Fruit fly (Drosophila melanogaster) whole organism, embryonic: Measurements from ENCODE around the gene Gr85a.

Experiments used
- B-H1 ChIP-seq: fragments of 200-800 bp; sonication (Bioruptor generic); IDR thresholded peaks from 3 replicates; pipeline ENCODE4 v1.3.6; 2022; ENCODE audit warnings: missing biosample characterization, missing genetic modification characterization
- B-H2 ChIP-seq: fragments of 200-800 bp; sonication (Bioruptor generic); optimal IDR thresholded peaks from 2 replicates; lab custom pipeline; 2018; ENCODE audit warnings: missing biosample characterization, mild to moderate bottlenecking, missing genetic modification characterization
- CG10267 ChIP-seq: fragments of 200-800 bp; sonication (Bioruptor generic); optimal IDR thresholded peaks from 2 replicates; lab custom pipeline; 2018; ENCODE audit warnings: missing biosample characterization, mild to moderate bottlenecking, missing genetic modification characterization, moderate library complexity
- CG10654 ChIP-seq: fragments of 200-800 bp; sonication (Bioruptor generic); optimal IDR thresholded peaks from 2 replicates; lab custom pipeline; 2016; ENCODE audit warnings: missing biosample characterization, missing genetic modification characterization
- CG11398 ChIP-seq: fragments of 200-800 bp; sonication (Bioruptor generic); optimal IDR thresholded peaks from 2 replicates; lab custom pipeline; 2016; ENCODE audit warnings: missing biosample characterization, missing genetic modification characterization
- CG13123 ChIP-seq: fragments of 200-800 bp; sonication (Bioruptor generic); optimal IDR thresholded peaks from 2 replicates; lab custom pipeline; 2016; ENCODE audit warnings: missing biosample characterization, missing genetic modification characterization
- CG15269 ChIP-seq: fragments of 200-800 bp; sonication (Bioruptor generic); optimal IDR thresholded peaks from 2 replicates; lab custom pipeline; 2018; ENCODE audit warnings: missing biosample characterization, mild to moderate bottlenecking, missing genetic modification characterization, moderate library complexity
- CG15479 ChIP-seq: fragments of 200-800 bp; sonication (Bioruptor generic); optimal IDR thresholded peaks from 3 replicates; lab custom pipeline; 2019; ENCODE audit warnings: missing biosample characterization, mild to moderate bottlenecking, missing genetic modification characterization, moderate library complexity
- CG15601 ChIP-seq: fragments of 200-800 bp; sonication (Bioruptor generic); optimal IDR thresholded peaks from 3 replicates; lab custom pipeline; 2019; ENCODE audit warnings: missing biosample characterization, mild to moderate bottlenecking, missing genetic modification characterization, moderate library complexity
- CG17568 ChIP-seq: fragments of 200-800 bp; sonication (Bioruptor generic); optimal IDR thresholded peaks from 2 replicates; lab custom pipeline; 2018; ENCODE audit warnings: missing biosample characterization, mild to moderate bottlenecking, missing genetic modification characterization, moderate library complexity
- CG3065 ChIP-seq: fragments of 200-800 bp; sonication (Bioruptor generic); optimal IDR thresholded peaks from 2 replicates; lab custom pipeline; 2016; ENCODE audit warnings: missing biosample characterization, missing genetic modification characterization
- CG31224 ChIP-seq: fragments of 200-800 bp; sonication (Bioruptor generic); IDR thresholded peaks from 2 replicates; pipeline ENCODE4 v1.3.6; 2022; ENCODE audit warnings: missing biosample characterization, missing genetic modification characterization
- CG31441 ChIP-seq: fragments of 200-800 bp; sonication (Bioruptor generic); IDR thresholded peaks from 2 replicates; pipeline ENCODE4 v1.3.6; 2022; ENCODE audit warnings: missing biosample characterization, missing genetic modification characterization
- CG32532 ChIP-seq: fragments of 200-800 bp; sonication (Bioruptor generic); IDR thresholded peaks from 2 replicates; pipeline ENCODE4 v1.3.6; 2022; ENCODE audit warnings: missing biosample characterization, missing genetic modification characterization
- CG6654 ChIP-seq: fragments of 200-800 bp; sonication (Bioruptor generic); optimal IDR thresholded peaks from 2 replicates; lab custom pipeline; 2017; ENCODE audit warnings: missing biosample characterization, mild to moderate bottlenecking, missing genetic modification characterization
- CG7928 ChIP-seq: fragments of 200-800 bp; sonication (Bioruptor generic); optimal IDR thresholded peaks from 2 replicates; lab custom pipeline; 2017; ENCODE audit warnings: missing biosample characterization, mild to moderate bottlenecking, missing genetic modification characterization
- CG9727 ChIP-seq: fragments of 200-800 bp; sonication (Bioruptor generic); optimal IDR thresholded peaks from 3 replicates; lab custom pipeline; 2017; ENCODE audit warnings: missing biosample characterization, mild to moderate bottlenecking, missing genetic modification characterization
- CG9817 ChIP-seq: fragments of 200-800 bp; sonication (Bioruptor generic); optimal IDR thresholded peaks from 2 replicates; lab custom pipeline; 2018; ENCODE audit warnings: missing biosample characterization, mild to moderate bottlenecking, missing genetic modification characterization, moderate library complexity
- D19A ChIP-seq: fragments of 200-800 bp; optimal IDR thresholded peaks from 3 replicates; lab custom pipeline; 2019; ENCODE audit warnings: missing biosample characterization, mild to moderate bottlenecking, missing genetic modification characterization, moderate library complexity
- D19B ChIP-seq: fragments of 200-800 bp; sonication (Bioruptor generic); optimal IDR thresholded peaks from 2 replicates; lab custom pipeline; 2017; ENCODE audit warnings: missing biosample characterization, mild to moderate bottlenecking, missing genetic modification characterization
- Deaf1 ChIP-seq: fragments of 200-800 bp; optimal IDR thresholded peaks from 3 replicates; lab custom pipeline; 2019; ENCODE audit warnings: missing biosample characterization, mild to moderate bottlenecking, missing genetic modification characterization, moderate library complexity
- ERR ChIP-seq: fragments of 200-800 bp; sonication (Bioruptor generic); optimal IDR thresholded peaks from 2 replicates; lab custom pipeline; 2016; ENCODE audit warnings: missing biosample characterization, missing genetic modification characterization
- Fer2 ChIP-seq: fragments of 200-800 bp; sonication (Bioruptor generic); optimal IDR thresholded peaks from 2 replicates; lab custom pipeline; 2018; ENCODE audit warnings: missing biosample characterization, mild to moderate bottlenecking, missing genetic modification characterization, moderate library complexity
- MESR4 ChIP-seq: fragments of 200-800 bp; sonication (Bioruptor generic); optimal IDR thresholded peaks from 2 replicates; lab custom pipeline; 2018; ENCODE audit warnings: missing biosample characterization, mild to moderate bottlenecking, missing genetic modification characterization, moderate library complexity
- MTF-1 ChIP-seq: fragments of 200-800 bp; sonication (Bioruptor generic); optimal IDR thresholded peaks from 2 replicates; lab custom pipeline; 2018; ENCODE audit warnings: missing biosample characterization, mild to moderate bottlenecking, missing genetic modification characterization, borderline replicate concordance
- Rfx ChIP-seq: fragments of 200-800 bp; sonication (Bioruptor generic); IDR thresholded peaks from 2 replicates; pipeline ENCODE4 v1.3.6; 2022; ENCODE audit warnings: missing biosample characterization, missing genetic modification characterization
- Sry-δ ChIP-seq: fragments of 200-800 bp; sonication (Bioruptor generic); optimal IDR thresholded peaks from 2 replicates; lab custom pipeline; 2016; ENCODE audit warnings: missing biosample characterization, missing genetic modification characterization
- Stat92E ChIP-seq, 3 experiments: fragments of >200 bp in 2 of 3; fragments of 200-800 bp in 1 of 3; sonication (Bioruptor generic) in 1 of 3; optimal IDR thresholded peaks; 2 replicates each; lab custom pipeline; 2017 to 2019; ENCODE audit warnings: missing biosample characterization in 3 of 3, missing genetic modification characterization in 3 of 3, mild to moderate bottlenecking in 1 of 3, moderate library complexity in 1 of 3
- Xbp1 ChIP-seq: fragments of 200-800 bp; sonication (Bioruptor generic); optimal IDR thresholded peaks from 3 replicates; lab custom pipeline; 2016; ENCODE audit warnings: missing biosample characterization, mild to moderate bottlenecking, missing genetic modification characterization
- Xrp1 ChIP-seq: fragments of 200-800 bp; sonication (Bioruptor generic); IDR thresholded peaks from 2 replicates; pipeline ENCODE4 v1.3.6; 2022; ENCODE audit warnings: missing biosample characterization, missing genetic modification characterization
- ara ChIP-seq: fragments of 200-800 bp; sonication (Bioruptor generic); IDR thresholded peaks from 2 replicates; pipeline ENCODE4 v1.3.6; 2022; ENCODE audit warnings: missing biosample characterization, missing genetic modification characterization
- caup ChIP-seq: fragments of 200-800 bp; sonication (Bioruptor generic); optimal IDR thresholded peaks from 3 replicates; lab custom pipeline; 2017; ENCODE audit warnings: missing biosample characterization, mild to moderate bottlenecking, missing genetic modification characterization, moderate library complexity; ENCODE audit not compliant: severe bottlenecking
- crp ChIP-seq, 2 experiments: fragments of 200-800 bp; sonication (Bioruptor generic); optimal IDR thresholded peaks; 2 replicates in 1 of 2; 3 replicates in 1 of 2; lab custom pipeline; 2017; ENCODE audit warnings: missing biosample characterization in 2 of 2, missing genetic modification characterization in 2 of 2, mild to moderate bottlenecking in 1 of 2, moderate library complexity in 1 of 2
- cwo ChIP-seq: fragments of 200-800 bp; sonication (Bioruptor generic); optimal IDR thresholded peaks from 3 replicates; lab custom pipeline; 2017; ENCODE audit warnings: missing biosample characterization, missing genetic modification characterization, mild to moderate bottlenecking, moderate library complexity, missing genetic modification reagents
- da ChIP-seq: fragments of 200-800 bp; sonication (Bioruptor generic); optimal IDR thresholded peaks from 2 replicates; lab custom pipeline; 2016; ENCODE audit warnings: missing biosample characterization, missing genetic modification characterization
- danr ChIP-seq: fragments of 200-800 bp; sonication (Bioruptor generic); IDR thresholded peaks from 2 replicates; pipeline ENCODE4 v1.3.6; 2022; ENCODE audit warnings: missing biosample characterization, missing genetic modification characterization
- eve ChIP-seq, 2 experiments: fragments of >200 bp; optimal IDR thresholded peaks; 2 replicates each; lab custom pipeline; 2017; ENCODE audit warnings: missing biosample characterization in 2 of 2, missing genetic modification characterization in 2 of 2
- fu2 ChIP-seq: fragments of 200-800 bp; sonication (Bioruptor generic); optimal IDR thresholded peaks from 2 replicates; lab custom pipeline; 2016; ENCODE audit warnings: missing biosample characterization, missing genetic modification characterization
- gce ChIP-seq: fragments of 200-800 bp; sonication (Bioruptor generic); IDR thresholded peaks from 3 replicates; pipeline ENCODE4 v1.3.6; 2022; ENCODE audit warnings: missing biosample characterization, missing genetic modification characterization
- gcm ChIP-seq: fragments of 200-800 bp; sonication (Bioruptor generic); optimal IDR thresholded peaks from 2 replicates; lab custom pipeline; 2019; ENCODE audit warnings: missing biosample characterization, mild to moderate bottlenecking, missing genetic modification characterization, moderate library complexity
- grn ChIP-seq: fragments of 200-800 bp; sonication (Bioruptor generic); optimal IDR thresholded peaks from 3 replicates; lab custom pipeline; 2017; ENCODE audit warnings: missing biosample characterization, missing genetic modification characterization
- jigr1 ChIP-seq: fragments of 200-800 bp; sonication (Bioruptor generic); IDR thresholded peaks from 3 replicates; pipeline ENCODE4 v1.3.6; 2022; ENCODE audit warnings: missing biosample characterization, missing genetic modification characterization
- jumu ChIP-seq: fragments of 200-800 bp; sonication (Bioruptor generic); optimal IDR thresholded peaks from 3 replicates; lab custom pipeline; 2016; ENCODE audit warnings: missing biosample characterization, missing genetic modification characterization
- ken ChIP-seq: fragments of 200-800 bp; sonication (Bioruptor generic); IDR thresholded peaks from 3 replicates; pipeline ENCODE4 v1.3.6; 2022; ENCODE audit warnings: missing biosample characterization, missing genetic modification characterization
- lilli ChIP-seq: fragments of 200-800 bp; sonication (Bioruptor generic); optimal IDR thresholded peaks from 3 replicates; lab custom pipeline; 2016; ENCODE audit warnings: missing biosample characterization, missing genetic modification characterization
- luna ChIP-seq: fragments of 200-800 bp; sonication (Bioruptor generic); optimal IDR thresholded peaks from 2 replicates; lab custom pipeline; 2016; ENCODE audit warnings: missing biosample characterization, missing genetic modification characterization
- pita ChIP-seq: fragments of 200-800 bp; sonication (Bioruptor generic); optimal IDR thresholded peaks from 2 replicates; lab custom pipeline; 2017; ENCODE audit warnings: missing biosample characterization, mild to moderate bottlenecking, missing genetic modification characterization
- tll ChIP-seq, 2 experiments: fragments of 200-800 bp in 1 of 2; fragments of >200 bp in 1 of 2; sonication (Bioruptor generic) in 1 of 2; optimal IDR thresholded peaks; 2 replicates each; lab custom pipeline; 2017 to 2019; ENCODE audit warnings: missing biosample characterization in 2 of 2, missing genetic modification characterization in 2 of 2, mild to moderate bottlenecking in 1 of 2, moderate library complexity in 1 of 2
- tna ChIP-seq: fragments of 200-800 bp; sonication (Bioruptor generic); IDR thresholded peaks from 2 replicates; pipeline ENCODE4 v1.3.6; 2022; ENCODE audit warnings: missing biosample characterization, missing genetic modification characterization; ENCODE audit not compliant: partially characterized antibody

The Gr85a gene

DNA sequence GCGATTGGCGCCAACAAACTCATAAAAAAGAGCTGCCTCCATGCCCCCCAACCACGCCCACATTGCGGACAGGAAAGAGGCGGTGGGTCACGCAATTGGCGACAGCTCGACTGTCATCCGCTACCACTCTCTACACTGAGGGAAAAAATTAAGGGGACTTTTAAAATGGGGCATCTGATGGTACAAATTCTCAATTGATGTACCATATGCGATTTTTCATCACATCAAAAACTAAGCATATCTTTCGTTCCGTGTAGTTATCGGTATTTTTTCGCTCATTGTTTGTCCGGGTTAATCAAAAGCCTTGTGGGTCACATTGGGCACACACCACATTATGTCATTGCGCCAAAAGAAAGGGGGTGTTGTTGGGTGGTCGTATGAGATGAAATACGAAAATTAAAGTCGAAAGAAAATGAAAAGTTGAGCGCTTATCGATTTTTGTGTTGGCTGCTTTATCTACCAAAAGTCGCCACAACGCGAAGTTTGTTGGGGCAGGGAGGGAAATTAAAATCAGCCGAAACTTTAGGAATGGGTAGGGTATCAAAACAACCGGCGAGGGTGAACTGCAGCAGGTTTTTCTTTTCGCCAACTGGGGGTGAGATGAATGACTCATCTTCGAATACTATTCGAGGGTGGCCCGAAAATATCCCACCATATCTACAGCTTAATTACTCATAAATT lies 27.6 kb upstream of the Gr85a start (continued):
- TF ChIP-seq grn, result no peak
- TF ChIP-seq ERR, result peak; percentile 4
- no peak for TF ChIP-seq gcm (GFP tag; lab: Kevin White, UChicago)
- TF ChIP-seq fu2, result peak; percentile 21
- TF ChIP-seq jigr1 (GFP tag; lab: Robert Waterston, UW), result no peak
- no peak for TF ChIP-seq Sry-δ (GFP tag; lab: Kevin White, UChicago)
- TF ChIP-seq CG17568 (GFP tag; lab: Kevin White, UChicago), result no peak
- TF ChIP-seq MTF-1 (GFP tag; lab: Kevin White, UChicago), result no peak
- no peak for TF ChIP-seq CG7928
- no peak for TF ChIP-seq ken
- TF ChIP-seq CG3065 (GFP tag; lab: Kevin White, UChicago), result no peak
- TF ChIP-seq CG31224 (GFP tag; lab: Robert Waterston, UW), result 0 out of 2 replicates have a peak, but pooled peaks have one; percentile 16
- no peak for TF ChIP-seq tll (GFP tag; optimal IDR thresholded peaks at IDR 0.05; lab: Kevin White, UChicago)
- no peak for TF ChIP-seq da
- TF ChIP-seq CG32532 (GFP tag; lab: Robert Waterston, UW), result peak; percentile 75
- TF ChIP-seq D19A, result peak; percentile 67
- TF ChIP-seq CG10654 (GFP tag; lab: Kevin White, UChicago), result no peak
- no peak for TF ChIP-seq eve (GFP tag; optimal IDR thresholded peaks at IDR 0.05; lab: Kevin White, UChicago)
- no peak for TF ChIP-seq CG10267 (tag; lab: Kevin White, UChicago)
- TF ChIP-seq CG9727 (GFP tag; lab: Kevin White, UChicago), result peak; percentile 42
- no peak for TF ChIP-seq CG13123
- TF ChIP-seq CG15479 (GFP tag; lab: Kevin White, UChicago), result no peak
- TF ChIP-seq tna (GFP tag; lab: Robert Waterston, UW), result no peak
- no peak for TF ChIP-seq crp (GFP tag; optimal IDR thresholded peaks at IDR 0.05; lab: Kevin White, UChicago)
- no peak for TF ChIP-seq Stat92E (GFP tag; optimal IDR thresholded peaks at IDR 0.05; lab: Kevin White, UChicago)
- TF ChIP-seq MESR4, result no peak
- peak; percentile 24 for TF ChIP-seq jumu
- peak; percentile 56 for TF ChIP-seq lilli (GFP tag; lab: Kevin White, UChicago)
- TF ChIP-seq CG31441, result no peak
- no peak for TF ChIP-seq CG15269 (tag; lab: Kevin White, UChicago)
- TF ChIP-seq Rfx (GFP tag; lab: Robert Waterston, UW), result peak; percentile 64
- TF ChIP-seq Xrp1 (GFP tag; lab: Robert Waterston, UW), result no peak; the same call in 1 of the 2 replicates
- TF ChIP-seq CG6654 (GFP tag; lab: Kevin White, UChicago), result no peak
- no peak for TF ChIP-seq B-H2 (GFP tag; lab: Kevin White, UChicago)
- TF ChIP-seq danr, result no peak
- TF ChIP-seq Deaf1 (tag; lab: Kevin White, UChicago), result no peak
- no peak for TF ChIP-seq caup (GFP tag; lab: Kevin White, UChicago)
- no peak for TF ChIP-seq Fer2 (tag; lab: Kevin White, UChicago)
- TF ChIP-seq CG15601 (tag; lab: Kevin White, UChicago), result no peak
- no peak for TF ChIP-seq ara (GFP tag; lab: Robert Waterston, UW)
- peak; percentile 30; the same call in 1 of the 3 replicates for TF ChIP-seq B-H1 (GFP tag; lab: Robert Waterston, UW)
- 0 out of 3 replicates have a peak, but pooled peaks have one; percentile 4 for TF ChIP-seq gce (GFP tag; lab: Robert Waterston, UW)
- peak; percentile 37 for TF ChIP-seq cwo (GFP tag; lab: Kevin White, UChicago)
- peak; percentile 21 for TF ChIP-seq CG9817 (tag; lab: Kevin White, UChicago)
- no peak for TF ChIP-seq CG11398 (GFP tag; lab: Kevin White, UChicago)
- TF ChIP-seq D19B (GFP tag; lab: Kevin White, UChicago), result peak; percentile 4
- TF ChIP-seq Xbp1 (GFP tag; lab: Kevin White, UChicago), result peak; percentile 28
- no peak for TF ChIP-seq luna (GFP tag; lab: Kevin White, UChicago)
- TF ChIP-seq pita (GFP tag; lab: Kevin White, UChicago), result no peak
